Fruit fly (Drosophila melanogaster): ENCODE results near the gene jumu.
A peak's percentile ranks its signal among the peaks of the same experiment; 100 is the strongest.

Gene jumu

DNA sequence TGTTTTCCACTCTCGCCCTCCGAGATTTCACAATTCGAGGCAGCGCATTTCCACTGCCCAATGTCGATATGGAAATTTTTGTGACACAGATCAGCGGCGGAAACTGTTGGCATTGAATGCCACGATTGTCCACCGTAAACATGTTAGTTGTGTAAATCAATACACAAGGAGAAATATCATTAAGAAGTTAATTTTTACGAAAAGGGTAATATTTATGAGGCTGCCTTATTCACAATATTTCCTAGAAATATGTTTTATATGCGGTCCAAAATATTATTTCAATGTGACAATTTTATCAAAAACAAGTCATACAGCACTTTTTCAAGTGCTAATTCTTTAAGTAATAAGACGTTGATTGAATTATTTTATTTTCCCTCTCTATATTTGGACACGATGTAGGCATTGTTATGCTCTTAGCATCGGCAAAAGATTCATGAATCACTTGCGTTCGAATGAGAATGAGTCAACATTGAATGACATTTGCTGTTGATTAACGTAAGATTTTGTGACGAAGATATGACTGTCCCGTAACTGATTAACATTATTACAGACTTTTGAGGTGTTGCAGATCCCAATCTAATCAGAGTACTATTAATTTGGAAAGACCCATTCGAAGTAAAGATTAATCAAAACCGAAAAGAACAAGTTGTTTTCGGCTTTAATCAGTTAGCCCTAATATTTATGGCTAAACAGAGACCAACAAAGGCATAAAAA lies 43.8 kb downstream of the jumu start (continued):
- peak; percentile 60 for TF ChIP-seq crc (GFP tag; optimal IDR thresholded peaks at IDR 0.05)
- peak; percentile 72 for TF ChIP-seq CG11723 (GFP tag; optimal IDR thresholded peaks at IDR 0.05)
- no peak for TF ChIP-seq Kr (GFP tag; optimal IDR thresholded peaks at IDR 0.05)
- TF ChIP-seq CG10565 (GFP tag; optimal IDR thresholded peaks at IDR 0.05): no peak
- peak; percentile 58 for TF ChIP-seq D19A (tag; optimal IDR thresholded peaks at IDR 0.05)
- peak; percentile 91 for TF ChIP-seq slbo (GFP tag; IDR thresholded peaks at IDR 0.05)
- TF ChIP-seq Xbp1 (GFP tag; optimal IDR thresholded peaks at IDR 0.05): peak; percentile 85
- TF ChIP-seq fru (optimal IDR thresholded peaks at IDR 0.05): no peak
- peak; percentile 84 for TF ChIP-seq ase (GFP tag; IDR thresholded peaks at IDR 0.05)
- no peak for TF ChIP-seq mirr (GFP tag; optimal IDR thresholded peaks at IDR 0.05)
- TF ChIP-seq pb (GFP tag; optimal IDR thresholded peaks at IDR 0.05): peak; percentile 58
- TF ChIP-seq PHDP (tag; optimal IDR thresholded peaks at IDR 0.05): peak; percentile 91
- peak; percentile 76 for TF ChIP-seq repo (GFP tag; optimal IDR thresholded peaks at IDR 0.05)
- TF ChIP-seq CG30431 (GFP tag; optimal IDR thresholded peaks at IDR 0.05): no peak
- TF ChIP-seq CG5180 (GFP tag; optimal IDR thresholded peaks at IDR 0.05): peak; percentile 44
- peak; percentile 86 for TF ChIP-seq CG12659 (GFP tag; optimal IDR thresholded peaks at IDR 0.05)
- TF ChIP-seq CG1832 (GFP tag; optimal IDR thresholded peaks at IDR 0.05): no peak
- TF ChIP-seq Camta (GFP tag; optimal IDR thresholded peaks at IDR 0.05): peak; percentile 83
- peak; percentile 72 for TF ChIP-seq Six4 (GFP tag; optimal IDR thresholded peaks at IDR 0.05)
- peak; percentile 63; the same call in 1 of the 2 replicates for TF ChIP-seq Lim3 (GFP tag; IDR thresholded peaks at IDR 0.05)
- TF ChIP-seq onecut (GFP tag; IDR thresholded peaks at IDR 0.05): peak; percentile 61
- peak; percentile 37 for TF ChIP-seq CG8290 (GFP tag; optimal IDR thresholded peaks at IDR 0.05)
- peak in 1 of 2 experiments; percentile 90 for TF ChIP-seq CG8290 (tag; optimal IDR thresholded peaks at IDR 0.05)
- TF ChIP-seq CG3726 (GFP tag; IDR thresholded peaks at IDR 0.05): peak; percentile 67; the same call in 2 of the 3 replicates
- TF ChIP-seq Abd-B (GFP tag; optimal IDR thresholded peaks at IDR 0.05): peak; percentile 77
- TF ChIP-seq CG32532 (GFP tag; IDR thresholded peaks at IDR 0.05): peak; percentile 75; the same call in 1 of the 2 replicates
- TF ChIP-seq ci (GFP tag; IDR thresholded peaks at IDR 0.05): peak; percentile 92
- peak; percentile 57 for TF ChIP-seq al (GFP tag; IDR thresholded peaks at IDR 0.05)
- no peak for TF ChIP-seq ab (GFP tag; optimal IDR thresholded peaks at IDR 0.05)
- peak; percentile 75 for TF ChIP-seq zfh1 (GFP tag; IDR thresholded peaks at IDR 0.05)
- peak; percentile 88; the same call in 1 of the 2 replicates for TF ChIP-seq lmd (GFP tag; IDR thresholded peaks at IDR 0.05)
- no peak for TF ChIP-seq ham (GFP tag; IDR thresholded peaks at IDR 0.05)
- no peak for TF ChIP-seq zen (tag; optimal IDR thresholded peaks at IDR 0.05)
- peak; percentile 52 for TF ChIP-seq ems (GFP tag; optimal IDR thresholded peaks at IDR 0.05)
- TF ChIP-seq CG9876 (GFP tag; optimal IDR thresholded peaks at IDR 0.05): no peak
- TF ChIP-seq CG14965 (GFP tag; optimal IDR thresholded peaks at IDR 0.05; ENCODE audit: borderline replicate concordance): no peak
- TF ChIP-seq Ravus (GFP tag; IDR thresholded peaks at IDR 0.05): peak; percentile 55; the same call in 1 of the 2 replicates
- TF ChIP-seq grau (tag; optimal IDR thresholded peaks at IDR 0.05): peak; percentile 85
- no peak for TF ChIP-seq CG6254 (GFP tag; optimal IDR thresholded peaks at IDR 0.05)
- peak; percentile 73 for TF ChIP-seq CG8388 (GFP tag; optimal IDR thresholded peaks at IDR 0.05)
- peak in 1 of 2 experiments; percentile 83 for TF ChIP-seq bsh (GFP tag; optimal IDR thresholded peaks at IDR 0.05)
- TF ChIP-seq CG18011 (GFP tag; optimal IDR thresholded peaks at IDR 0.05): peak; percentile 42
- TF ChIP-seq CG2202 (tag; optimal IDR thresholded peaks at IDR 0.05): no peak
- TF ChIP-seq Scr (GFP tag; IDR thresholded peaks at IDR 0.05; ENCODE audit: partially characterized antibody): no peak
- TF ChIP-seq CG1602 (GFP tag; optimal IDR thresholded peaks at IDR 0.05): peak; percentile 62
- TF ChIP-seq sug (tag; optimal IDR thresholded peaks at IDR 0.05): peak; percentile 93
- TF ChIP-seq Chrac-16 (GFP tag; optimal IDR thresholded peaks at IDR 0.05): peak; percentile 55
- peak; percentile 80 for TF ChIP-seq mam (GFP tag; optimal IDR thresholded peaks at IDR 0.05)
- peak; percentile 30 for TF ChIP-seq D19B (GFP tag; optimal IDR thresholded peaks at IDR 0.05)
- TF ChIP-seq sqz (GFP tag; optimal IDR thresholded peaks at IDR 0.05): peak; percentile 24
